Fruit fly (Drosophila melanogaster) whole organism, adult: ENCODE results near the gene CG32313.

ENCODE experiments used
- CG11617 ChIP-seq: fragments of 200-800 bp; sonication (Bioruptor generic); optimal IDR thresholded peaks from 2 replicates; lab custom pipeline; 2017; ENCODE audit warnings: mild to moderate bottlenecking, missing biosample characterization, missing genetic modification reagents, missing genetic modification characterization
- CG12768 ChIP-seq: fragments of 200-800 bp; sonication (Bioruptor generic); optimal IDR thresholded peaks from 2 replicates; lab custom pipeline; 2017; ENCODE audit warnings: missing biosample characterization, missing genetic modification characterization, mild to moderate bottlenecking, moderate library complexity, missing genetic modification reagents
- CG14711 ChIP-seq: fragments of 200-800 bp; sonication (Bioruptor generic); optimal IDR thresholded peaks from 2 replicates; lab custom pipeline; 2018; ENCODE audit warnings: missing biosample characterization, mild to moderate bottlenecking, missing genetic modification characterization, moderate library complexity
- CG1620 ChIP-seq: fragments of 200-800 bp; sonication (Bioruptor generic); optimal IDR thresholded peaks from 2 replicates; lab custom pipeline; 2016; ENCODE audit warnings: missing biosample characterization, missing genetic modification characterization
- CG33017 ChIP-seq: fragments of 200-800 bp; sonication (Bioruptor generic); optimal IDR thresholded peaks from 2 replicates; lab custom pipeline; 2018; ENCODE audit warnings: missing biosample characterization, mild to moderate bottlenecking, missing genetic modification characterization, moderate library complexity
- CG5204 ChIP-seq: fragments of 200-800 bp; sonication (Bioruptor generic); optimal IDR thresholded peaks from 2 replicates; lab custom pipeline; 2016; ENCODE audit warnings: missing biosample characterization, missing genetic modification characterization
- CG7045 ChIP-seq: fragments of 200-800 bp; sonication (Bioruptor generic); optimal IDR thresholded peaks from 2 replicates; lab custom pipeline; 2017; ENCODE audit warnings: missing biosample characterization, mild to moderate bottlenecking, missing genetic modification characterization
- CG7101 ChIP-seq: fragments of 200-800 bp; sonication (Bioruptor generic); optimal IDR thresholded peaks from 2 replicates; lab custom pipeline; 2018; ENCODE audit warnings: missing biosample characterization, mild to moderate bottlenecking, missing genetic modification characterization, moderate library complexity
- Clk ChIP-seq: fragments of 200-800 bp; sonication (Bioruptor generic); optimal IDR thresholded peaks from 2 replicates; lab custom pipeline; 2017; ENCODE audit warnings: missing biosample characterization, missing genetic modification characterization
- Crg-1 ChIP-seq: fragments of 200-800 bp; sonication (Bioruptor generic); optimal IDR thresholded peaks from 2 replicates; lab custom pipeline; 2016; ENCODE audit warnings: missing biosample characterization, missing genetic modification characterization
- Hr96 ChIP-seq: fragments of 200-800 bp; sonication (Bioruptor generic); optimal IDR thresholded peaks from 2 replicates; lab custom pipeline; 2016; ENCODE audit warnings: missing biosample characterization, missing genetic modification characterization
- Mnt ChIP-seq: fragments of 200-800 bp; sonication (Bioruptor generic); optimal IDR thresholded peaks from 2 replicates; lab custom pipeline; 2016; ENCODE audit warnings: missing biosample characterization, mild to moderate bottlenecking, missing genetic modification characterization
- bab1 ChIP-seq: fragments of 200-800 bp; sonication (Bioruptor generic); optimal IDR thresholded peaks from 3 replicates; lab custom pipeline; 2019; ENCODE audit warnings: missing biosample characterization, mild to moderate bottlenecking, missing genetic modification characterization, moderate library complexity
- cic ChIP-seq: fragments of 200-800 bp; sonication (Bioruptor generic); optimal IDR thresholded peaks from 2 replicates; lab custom pipeline; 2017; ENCODE audit warnings: missing biosample characterization, mild to moderate bottlenecking, missing genetic modification characterization, moderate library complexity
- cnc ChIP-seq, 2 experiments: fragments of >200 bp; optimal IDR thresholded peaks; 2 replicates each; lab custom pipeline; 2017
- kay ChIP-seq: fragments of 200-800 bp; sonication (Bioruptor generic); peaks from one replicate; lab custom pipeline; 2016; ENCODE audit warnings: missing biosample characterization, missing genetic modification characterization, borderline replicate concordance
- ovo ChIP-seq: fragments of 200-800 bp; sonication (Bioruptor generic); optimal IDR thresholded peaks from 2 replicates; lab custom pipeline; 2016; ENCODE audit warnings: missing biosample characterization, missing genetic modification characterization
- pad ChIP-seq: fragments of 200-800 bp; sonication (Bioruptor generic); optimal IDR thresholded peaks from 3 replicates; lab custom pipeline; 2017; ENCODE audit warnings: missing biosample characterization, missing genetic modification characterization, mild to moderate bottlenecking, moderate library complexity, missing genetic modification reagents
- tj ChIP-seq: fragments of 200-800 bp; sonication (Bioruptor generic); optimal IDR thresholded peaks from 3 replicates; lab custom pipeline; 2017; ENCODE audit warnings: missing biosample characterization, mild to moderate bottlenecking, missing genetic modification characterization, moderate library complexity
- toe ChIP-seq: fragments of 200-800 bp; sonication (Bioruptor generic); optimal IDR thresholded peaks from 2 replicates; lab custom pipeline; 2016; ENCODE audit warnings: missing biosample characterization, missing genetic modification characterization

The CG32313 gene

DNA sequence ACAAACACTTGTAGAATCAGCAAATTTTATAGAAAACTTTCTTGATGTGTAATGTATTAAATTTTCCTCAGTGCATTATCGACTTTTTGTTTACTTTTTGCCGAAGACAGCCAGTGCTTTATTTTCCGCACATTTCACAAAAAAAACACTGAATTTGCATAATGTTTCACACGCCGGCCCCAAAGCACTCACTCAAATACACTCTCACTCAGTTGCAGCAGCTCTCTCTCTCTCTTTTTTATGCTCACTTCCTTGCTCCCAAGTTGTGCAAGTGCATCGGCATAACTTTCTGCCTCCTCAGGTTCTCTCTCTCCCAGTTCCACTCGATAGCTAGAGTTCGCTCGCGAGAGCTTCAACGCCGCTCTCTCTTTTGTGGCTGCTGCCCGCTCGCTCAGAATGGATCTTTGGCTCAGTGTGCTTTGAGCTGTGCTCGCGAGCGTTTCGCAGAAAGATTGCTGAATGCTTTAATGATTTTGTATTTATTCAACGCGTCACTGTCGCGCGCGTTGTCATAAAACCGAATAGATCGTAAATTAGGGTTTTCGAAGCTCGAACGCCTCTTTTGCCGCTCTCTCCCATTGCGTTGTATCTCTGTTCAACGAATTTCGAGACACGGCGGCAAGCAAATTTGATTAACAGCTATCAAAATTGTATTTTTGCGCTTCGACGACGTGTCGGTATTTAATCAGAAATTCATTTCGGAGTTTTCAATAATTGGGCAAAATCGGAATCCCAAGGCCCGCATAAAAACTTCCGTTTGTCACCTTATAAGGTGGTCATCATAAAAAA lies 40.9 kb upstream of the CG32313 start:
- TF ChIP-seq CG5204 (GFP tag; lab: Kevin White, UChicago) (no peak), Crg-1 (peak; percentile 13), cnc (optimal IDR thresholded peaks at IDR 0.05; lab: Kevin White, UChicago) (no peak), bab1 (GFP tag; lab: Kevin White, UChicago) (peak; percentile 73), kay (GFP tag; lab: Kevin White, UChicago) (no peak), toe (no peak), CG7045 (GFP tag; lab: Kevin White, UChicago) (peak; percentile 26), Hr96 (peak; percentile 45), CG1620 (no peak), CG33017 (tag; lab: Kevin White, UChicago) (peak; percentile 60), ovo (GFP tag; lab: Kevin White, UChicago) (peak; percentile 53), pad (no peak), CG14711 (tag; lab: Kevin White, UChicago) (peak; percentile 16), CG12768 (GFP tag; lab: Kevin White, UChicago) (peak; percentile 65), CG7101 (tag; lab: Kevin White, UChicago) (no peak), Clk (no peak), cic (GFP tag; lab: Kevin White, UChicago) (peak; percentile 75), tj (GFP tag; lab: Kevin White, UChicago) (peak; percentile 80), Mnt (GFP tag; lab: Kevin White, UChicago) (peak; percentile 68), CG11617 (GFP tag; lab: Kevin White, UChicago) (peak; percentile 10)

- TF ChIP-seq toe = no peak
- TF ChIP-seq Crg-1 = no peak
- TF ChIP-seq Mnt (GFP tag; lab: Kevin White, UChicago) = no peak
- peak; percentile 93 for TF ChIP-seq bab1 (GFP tag; lab: Kevin White, UChicago)
- peak; percentile 64 for TF ChIP-seq CG14711 (tag; lab: Kevin White, UChicago)
- TF ChIP-seq CG11617 (GFP tag; lab: Kevin White, UChicago) = no peak
- no peak for TF ChIP-seq kay (GFP tag; lab: Kevin White, UChicago)
- TF ChIP-seq CG1620 = no peak
- TF ChIP-seq CG12768 (GFP tag; lab: Kevin White, UChicago) = no peak
- TF ChIP-seq cic (GFP tag; lab: Kevin White, UChicago) = no peak
- TF ChIP-seq Clk = no peak
- TF ChIP-seq CG7101 (tag; lab: Kevin White, UChicago) = peak; percentile 11
- no peak for TF ChIP-seq CG5204 (GFP tag; lab: Kevin White, UChicago)
- TF ChIP-seq tj (GFP tag; lab: Kevin White, UChicago) = peak; percentile 74
- no peak for TF ChIP-seq cnc (optimal IDR thresholded peaks at IDR 0.05; lab: Kevin White, UChicago)
- no peak for TF ChIP-seq CG7045 (GFP tag; lab: Kevin White, UChicago)
- no peak for TF ChIP-seq ovo (GFP tag; lab: Kevin White, UChicago)
- TF ChIP-seq pad = peak; percentile 36
- peak; percentile 48 for TF ChIP-seq Hr96
- TF ChIP-seq CG33017 (tag; lab: Kevin White, UChicago) = no peak
Observed at dm6 chr3L:1584781-1585180, 39.2 kb upstream of the CG32313 start.

- TF ChIP-seq toe = no peak
- no peak for TF ChIP-seq bab1 (GFP tag; lab: Kevin White, UChicago)
- no peak for TF ChIP-seq CG7045 (GFP tag; lab: Kevin White, UChicago)
- TF ChIP-seq Hr96 = no peak
- no peak for TF ChIP-seq CG5204 (GFP tag; lab: Kevin White, UChicago)
- TF ChIP-seq Crg-1 = no peak
- peak; percentile 58 for TF ChIP-seq CG11617 (GFP tag; lab: Kevin White, UChicago)
- TF ChIP-seq tj (GFP tag; lab: Kevin White, UChicago) = peak; percentile 23
- no peak for TF ChIP-seq ovo (GFP tag; lab: Kevin White, UChicago)
- no peak for TF ChIP-seq kay (GFP tag; lab: Kevin White, UChicago)
- TF ChIP-seq CG33017 (tag; lab: Kevin White, UChicago) = peak; percentile 35
- TF ChIP-seq Clk = no peak
- no peak for TF ChIP-seq cnc (optimal IDR thresholded peaks at IDR 0.05; lab: Kevin White, UChicago)
- TF ChIP-seq Mnt (GFP tag; lab: Kevin White, UChicago) = no peak
- no peak for TF ChIP-seq CG14711 (tag; lab: Kevin White, UChicago)
- no peak for TF ChIP-seq pad
- TF ChIP-seq CG12768 (GFP tag; lab: Kevin White, UChicago) = no peak
- peak; percentile 27 for TF ChIP-seq CG7101 (tag; lab: Kevin White, UChicago)
- TF ChIP-seq CG1620 = peak; percentile 17
- no peak for TF ChIP-seq cic (GFP tag; lab: Kevin White, UChicago)
Observed at dm6 chr3L:1584003-1584402, 38.5 kb upstream of the CG32313 start.

DNA sequence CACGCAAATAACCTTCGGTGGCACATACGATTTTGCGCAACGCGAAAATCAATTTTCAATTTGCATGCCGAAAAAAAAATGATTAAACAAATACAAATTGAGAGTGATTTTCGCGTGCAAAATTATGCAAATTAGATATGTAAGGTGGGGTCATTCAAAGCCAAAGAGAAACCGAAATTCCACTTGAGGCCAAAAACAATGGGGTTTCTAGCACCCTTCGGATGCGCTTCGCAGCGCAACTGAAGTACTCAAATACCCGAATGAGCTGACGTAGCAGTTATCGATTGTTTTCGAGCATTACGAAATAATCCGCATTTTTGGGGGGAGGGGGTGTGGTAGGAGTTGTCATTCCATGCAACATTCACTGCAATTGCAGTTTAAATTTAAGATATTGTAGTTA lies 35.3 kb upstream of the CG32313 start:
- TF ChIP-seq bab1 (GFP tag; lab: Kevin White, UChicago) (no peak), Crg-1 (no peak), Mnt (GFP tag; lab: Kevin White, UChicago) (no peak), tj (GFP tag; lab: Kevin White, UChicago) (peak; percentile 63), Hr96 (no peak), pad (no peak), Clk (no peak)

- TF ChIP-seq CG7101 (tag; lab: Kevin White, UChicago) (no peak), CG33017 (tag; lab: Kevin White, UChicago) (no peak), kay (GFP tag; lab: Kevin White, UChicago) (peak; percentile 25), pad (no peak), Crg-1 (no peak)
Observed at dm6 chr3L:1580194-1580593, 34.7 kb upstream of the CG32313 start.
